Fruit fly (Drosophila melanogaster) whole organism: ENCODE data around the gene CG7551.

Experiments
- CG8478 ChIP-seq: fragments of >200 bp; optimal IDR thresholded peaks from 2 replicates; lab custom pipeline; 2018; ENCODE audit warnings: inconsistent platforms
- Dll ChIP-seq: fragments of >200 bp; optimal IDR thresholded peaks from 2 replicates; lab custom pipeline; 2017
- pan ChIP-seq: fragments of >200 bp; optimal IDR thresholded peaks from 2 replicates; lab custom pipeline; 2017
- usp ChIP-seq: fragments of >200 bp; optimal IDR thresholded peaks from 2 replicates; lab custom pipeline; 2017; ENCODE audit warnings: missing biosample characterization, missing genetic modification characterization, mixed read lengths

dm6 chr3L:11413697-11414096 lies 44.6 kb upstream of the CG7551 start:
- TF ChIP-seq pan (no peak), usp (no peak), Dll (lab: Kevin White, UChicago) (no peak), CG8478 (lab: Kevin White, UChicago) (no peak)
